Worm (Caenorhabditis elegans) whole organism, midembryonic: ENCODE data around the gene F11A5.15.

Experiments used
- T22C8.4 ChIP-seq: fragments of 200-800 bp; sonication (Bioruptor generic); IDR thresholded peaks from 2 replicates; pipeline ENCODE4 v1.3.6; 2022; ENCODE audit warnings: missing genetic modification characterization, missing compliant biosample characterization
- cog-1 ChIP-seq: sonication (generic microtip); optimal IDR thresholded peaks from 2 replicates; lab custom pipeline; 2016; ENCODE audit warnings: missing genetic modification characterization, missing compliant biosample characterization
- flt-1 ChIP-seq: fragments of 200-800 bp; sonication (Bioruptor generic); IDR thresholded peaks from 2 replicates; pipeline ENCODE4 v1.3.6; 2022; ENCODE audit warnings: missing genetic modification characterization, missing compliant biosample characterization
- klf-2 ChIP-seq: fragments of 200-800 bp; sonication (Bioruptor generic); conservative IDR thresholded peaks from 2 replicates; pipeline ENCODE4 v1.3.6; 2022; ENCODE audit warnings: missing genetic modification reagents, missing genetic modification characterization, missing compliant biosample characterization
- med-1 ChIP-seq: sonication (generic microtip); optimal IDR thresholded peaks from 2 replicates; lab custom pipeline; 2017; ENCODE audit warnings: missing genetic modification characterization, mild to moderate bottlenecking, missing compliant biosample characterization, antibody characterized with exemption, missing genetic modification reagents; ENCODE audit not compliant: insufficient read depth
- ref-1 ChIP-seq: fragments of 200-800 bp; sonication (Bioruptor generic); conservative IDR thresholded peaks from 2 replicates; pipeline ENCODE4 v1.3.6; 2022; ENCODE audit warnings: missing genetic modification reagents, missing genetic modification characterization, missing compliant biosample characterization
- tab-1 ChIP-seq: fragments of 200-800 bp; sonication (Bioruptor generic); IDR thresholded peaks from 2 replicates; pipeline ENCODE4 v1.3.6; 2022; ENCODE audit warnings: missing genetic modification characterization, missing compliant biosample characterization
- ztf-23 ChIP-seq: fragments of 200-800 bp; sonication (Bioruptor generic); IDR thresholded peaks from 2 replicates; pipeline ENCODE4 v1.3.6; 2022; ENCODE audit warnings: missing genetic modification reagents, missing genetic modification characterization, missing compliant biosample characterization
- ztf-29 ChIP-seq: fragments of 200-800 bp; sonication (Bioruptor generic); IDR thresholded peaks from 2 replicates; pipeline ENCODE4 v1.3.6; 2022; ENCODE audit warnings: missing genetic modification reagents, missing genetic modification characterization, missing compliant biosample characterization

The F11A5.15 gene

DNA sequence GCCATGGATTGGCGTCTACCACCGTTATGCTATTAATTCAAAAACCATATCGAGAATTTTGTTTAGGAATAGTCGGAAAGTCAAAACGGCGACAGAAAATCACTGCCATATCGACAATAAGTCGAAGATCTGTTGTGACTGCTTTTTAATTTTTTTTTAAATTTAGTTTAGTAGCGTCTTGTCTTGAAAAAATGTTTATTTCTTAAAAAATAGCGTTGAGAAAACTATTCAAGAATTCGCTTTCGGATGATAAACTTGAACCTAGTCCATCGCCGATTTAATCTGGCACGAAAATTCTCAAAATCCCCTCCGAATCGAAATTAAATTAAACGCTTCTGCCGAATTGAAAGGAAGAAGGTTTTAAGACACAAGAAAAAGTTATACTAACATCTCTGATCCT lies 26.3 kb downstream of the F11A5.15 start, which contains the start of gene srh-279:
Gene srh-279, plus strand, starts transcription at position 301 of the 400 bp plus-strand sequence.
- no peak for TF ChIP-seq flt-1 (GFP tag; lab: Robert Waterston, UW)
- no peak for TF ChIP-seq tab-1 (GFP tag; lab: Robert Waterston, UW)
- no peak for TF ChIP-seq T22C8.4 (GFP tag; lab: Robert Waterston, UW)
- TF ChIP-seq ztf-23 (GFP tag; lab: Robert Waterston, UW): no peak
- no peak for TF ChIP-seq ztf-29 (GFP tag; lab: Robert Waterston, UW)
- TF ChIP-seq med-1 (GFP tag; lab: Kevin White, UChicago): no peak
- no peak for TF ChIP-seq cog-1 (tag; lab: Kevin White, UChicago)
- TF ChIP-seq klf-2 (GFP tag; lab: Robert Waterston, UW): no peak
- no peak for TF ChIP-seq ref-1 (GFP tag; lab: Robert Waterston, UW)

DNA sequence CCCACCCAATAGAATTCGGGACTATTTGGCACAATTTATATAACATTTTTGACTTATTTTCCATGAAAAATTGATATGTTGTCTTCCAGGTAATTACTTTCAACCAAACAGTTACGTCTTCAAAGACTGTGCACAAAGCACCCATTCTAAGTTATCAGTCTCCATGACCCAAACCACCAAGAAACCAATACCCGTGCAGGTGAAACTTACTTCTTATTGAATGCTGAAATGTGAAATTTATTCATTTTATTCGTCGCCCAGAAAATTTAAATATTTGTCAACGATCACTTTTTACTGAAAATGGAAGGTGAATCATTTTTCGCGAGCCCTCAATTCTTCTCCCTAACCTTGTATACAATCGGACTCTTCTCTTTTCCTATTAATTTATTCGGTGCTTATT lies 27.9 kb downstream of the F11A5.15 start, which contains the start of gene srh-281:
Gene srh-281, plus strand, starts transcription at position 301 of the 400 bp plus-strand sequence.
- TF ChIP-seq cog-1 (tag; lab: Kevin White, UChicago) (no peak), ztf-29 (GFP tag; lab: Robert Waterston, UW) (no peak), ztf-23 (GFP tag; lab: Robert Waterston, UW) (no peak), ref-1 (GFP tag; lab: Robert Waterston, UW) (no peak), flt-1 (GFP tag; lab: Robert Waterston, UW) (no peak), T22C8.4 (GFP tag; lab: Robert Waterston, UW) (no peak), med-1 (GFP tag; lab: Kevin White, UChicago) (no peak), tab-1 (GFP tag; lab: Robert Waterston, UW) (no peak), klf-2 (GFP tag; lab: Robert Waterston, UW) (no peak)

DNA sequence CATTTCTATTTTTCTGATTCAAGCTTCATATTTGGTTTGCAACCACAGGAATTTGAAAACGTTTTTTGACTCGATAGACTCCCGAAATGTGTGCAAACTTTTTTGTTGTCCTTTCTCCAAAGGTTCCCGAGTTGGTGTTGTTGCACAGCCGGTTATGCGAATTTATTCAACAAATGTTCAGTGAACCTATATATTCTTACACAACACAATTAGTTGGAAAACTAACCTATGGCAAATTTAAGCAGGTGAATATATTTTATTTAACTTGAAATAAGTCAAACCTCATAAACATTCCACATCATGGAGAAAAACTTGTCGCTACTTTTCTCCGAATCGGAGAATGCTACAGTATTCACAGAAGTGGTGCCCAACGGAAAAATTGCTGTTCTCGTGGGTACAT lies 35.1 kb downstream of the F11A5.15 start, which contains the start of gene srz-14:
Gene srz-14, plus strand, starts transcription at position 301 of the 400 bp plus-strand sequence.
- no peak for TF ChIP-seq ztf-29 (GFP tag; lab: Robert Waterston, UW)
- no peak for TF ChIP-seq ztf-23 (GFP tag; lab: Robert Waterston, UW)
- no peak for TF ChIP-seq klf-2 (GFP tag; lab: Robert Waterston, UW)

DNA sequence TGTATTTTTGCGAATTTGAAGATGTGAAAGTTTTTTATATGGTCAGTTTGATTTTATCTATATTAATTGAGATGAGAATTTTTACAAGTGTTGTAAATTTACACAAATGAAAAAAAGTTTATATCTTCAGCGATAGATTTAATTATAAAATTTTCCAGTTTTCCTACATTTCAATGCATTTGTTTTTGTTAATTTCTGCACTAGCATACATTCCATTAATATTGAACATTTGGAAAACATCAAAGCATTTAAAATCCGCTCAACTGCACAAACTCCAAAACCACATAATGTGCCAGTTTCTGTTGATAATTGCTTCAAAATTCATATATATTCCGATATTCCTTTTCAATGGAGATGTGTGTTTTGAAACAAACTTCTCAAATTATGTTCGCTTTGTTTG lies 35.5 kb downstream of the F11A5.15 start, which contains the start of gene srh-277:
Gene srh-277, plus strand, starts transcription at position 301 of the 400 bp plus-strand sequence.
- TF ChIP-seq cog-1 (tag; lab: Kevin White, UChicago): no peak
- TF ChIP-seq ztf-23 (GFP tag; lab: Robert Waterston, UW): no peak
- no peak for TF ChIP-seq T22C8.4 (GFP tag; lab: Robert Waterston, UW)
- TF ChIP-seq ref-1 (GFP tag; lab: Robert Waterston, UW): no peak
- TF ChIP-seq flt-1 (GFP tag; lab: Robert Waterston, UW): no peak
- TF ChIP-seq tab-1 (GFP tag; lab: Robert Waterston, UW): no peak
- no peak for TF ChIP-seq ztf-29 (GFP tag; lab: Robert Waterston, UW)
- no peak for TF ChIP-seq med-1 (GFP tag; lab: Kevin White, UChicago)
- TF ChIP-seq klf-2 (GFP tag; lab: Robert Waterston, UW): no peak

DNA sequence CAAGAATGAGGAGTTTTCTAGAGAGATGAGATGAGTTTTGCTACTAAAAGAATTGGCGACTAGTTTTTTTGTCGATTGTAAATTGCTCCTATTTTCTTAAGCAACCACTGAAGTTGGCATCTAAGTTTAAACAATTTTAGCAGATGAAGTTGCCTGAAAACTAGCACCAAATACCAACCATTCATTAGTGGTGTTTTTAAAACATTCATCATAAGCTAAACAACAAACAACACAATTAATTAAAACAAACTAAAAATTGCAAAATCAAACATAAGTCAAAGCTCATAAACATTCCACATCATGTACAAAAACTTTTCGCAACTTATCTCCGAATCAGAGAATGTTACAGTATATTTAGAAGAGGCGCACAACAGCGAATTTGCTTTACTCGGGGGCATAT lies 36.3 kb downstream of the F11A5.15 start, which contains the start of gene srz-13:
Gene srz-13, plus strand, starts transcription at position 301 of the 400 bp plus-strand sequence.
- no peak for TF ChIP-seq tab-1 (GFP tag; lab: Robert Waterston, UW)
- TF ChIP-seq ztf-29 (GFP tag; lab: Robert Waterston, UW): no peak
- no peak for TF ChIP-seq med-1 (GFP tag; lab: Kevin White, UChicago)
- TF ChIP-seq cog-1 (tag; lab: Kevin White, UChicago): no peak
- TF ChIP-seq klf-2 (GFP tag; lab: Robert Waterston, UW): no peak
- no peak for TF ChIP-seq ref-1 (GFP tag; lab: Robert Waterston, UW)
- TF ChIP-seq ztf-23 (GFP tag; lab: Robert Waterston, UW): no peak
- no peak for TF ChIP-seq flt-1 (GFP tag; lab: Robert Waterston, UW)
- no peak for TF ChIP-seq T22C8.4 (GFP tag; lab: Robert Waterston, UW)

DNA sequence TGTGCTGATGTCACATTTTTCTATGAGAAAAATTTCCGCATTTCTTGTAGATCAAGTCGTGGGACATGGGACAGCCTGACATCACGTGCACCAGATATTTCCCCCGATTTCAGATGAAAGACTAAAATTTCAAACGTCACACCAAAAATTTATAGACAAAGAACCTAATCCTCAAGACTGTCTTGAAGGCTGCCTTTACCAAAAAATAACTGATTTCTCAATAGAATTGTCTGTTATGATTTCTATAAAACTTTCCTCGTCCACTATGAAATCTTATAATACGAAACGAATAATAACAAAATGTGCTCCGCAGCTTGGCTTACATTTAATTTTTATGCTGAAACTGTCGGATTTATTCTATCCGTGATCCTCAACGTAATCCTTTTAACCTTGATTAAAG lies 38.1 kb downstream of the F11A5.15 start, which contains the start of gene str-106:
Gene str-106, plus strand, starts transcription at position 301 of the 400 bp plus-strand sequence.
- TF ChIP-seq tab-1 (GFP tag; lab: Robert Waterston, UW) (no peak), ztf-23 (GFP tag; lab: Robert Waterston, UW) (no peak), ztf-29 (GFP tag; lab: Robert Waterston, UW) (no peak), T22C8.4 (GFP tag; lab: Robert Waterston, UW) (no peak), med-1 (GFP tag; lab: Kevin White, UChicago) (no peak), ref-1 (GFP tag; lab: Robert Waterston, UW) (no peak), flt-1 (GFP tag; lab: Robert Waterston, UW) (no peak), klf-2 (GFP tag; lab: Robert Waterston, UW) (no peak), cog-1 (tag; lab: Kevin White, UChicago) (no peak)

DNA sequence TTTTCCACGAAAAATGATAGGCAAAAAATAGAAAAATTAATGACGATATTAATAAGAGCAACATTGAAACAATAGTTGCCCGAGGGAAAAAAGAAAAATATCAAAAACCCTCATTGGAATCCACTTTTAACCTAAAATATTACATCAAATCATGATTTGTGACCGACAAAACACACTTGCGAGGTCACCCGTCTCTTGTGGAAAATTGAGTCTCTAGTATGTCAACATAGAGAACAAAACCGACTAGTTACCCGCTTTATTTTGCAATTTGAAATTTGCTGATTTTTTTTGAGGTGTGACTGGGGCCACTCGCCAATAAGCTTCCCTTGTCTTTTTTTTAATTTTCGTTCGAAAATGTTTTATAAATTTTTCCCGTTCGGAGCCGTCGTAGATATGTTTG lies 42.7 kb downstream of the F11A5.15 start, which contains the start of gene cyp-33D1:
Gene cyp-33D1, minus strand, starts transcription at position 101 of the 400 bp plus-strand sequence.
- no peak for TF ChIP-seq ztf-23 (GFP tag; lab: Robert Waterston, UW)

DNA sequence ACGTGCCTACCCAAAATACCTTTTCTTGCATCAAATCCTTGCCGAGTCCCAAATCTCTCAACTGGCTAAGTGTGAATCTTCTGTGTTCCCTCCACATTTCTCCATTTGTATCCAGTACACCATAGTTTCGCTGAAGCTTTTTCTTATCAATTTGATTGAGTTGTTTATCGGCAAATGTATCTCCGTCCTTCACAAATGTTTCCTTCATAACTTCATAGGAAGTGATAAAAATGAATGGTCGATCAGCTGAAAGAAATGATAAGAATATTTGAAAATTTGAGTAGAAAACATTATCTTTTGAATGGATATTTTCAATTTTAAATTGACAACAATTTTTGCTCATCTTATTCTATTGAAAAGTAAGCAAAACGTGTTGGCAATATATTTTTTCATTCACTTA lies 43.2 kb downstream of the F11A5.15 start:
- TF ChIP-seq tab-1 (GFP tag; lab: Robert Waterston, UW) (no peak), cog-1 (tag; lab: Kevin White, UChicago) (no peak), ref-1 (GFP tag; lab: Robert Waterston, UW) (no peak), ztf-23 (GFP tag; lab: Robert Waterston, UW) (no peak), klf-2 (GFP tag; lab: Robert Waterston, UW) (no peak), ztf-29 (GFP tag; lab: Robert Waterston, UW) (no peak), flt-1 (GFP tag; lab: Robert Waterston, UW) (no peak), T22C8.4 (GFP tag; lab: Robert Waterston, UW) (no peak), med-1 (GFP tag; lab: Kevin White, UChicago) (no peak)

DNA sequence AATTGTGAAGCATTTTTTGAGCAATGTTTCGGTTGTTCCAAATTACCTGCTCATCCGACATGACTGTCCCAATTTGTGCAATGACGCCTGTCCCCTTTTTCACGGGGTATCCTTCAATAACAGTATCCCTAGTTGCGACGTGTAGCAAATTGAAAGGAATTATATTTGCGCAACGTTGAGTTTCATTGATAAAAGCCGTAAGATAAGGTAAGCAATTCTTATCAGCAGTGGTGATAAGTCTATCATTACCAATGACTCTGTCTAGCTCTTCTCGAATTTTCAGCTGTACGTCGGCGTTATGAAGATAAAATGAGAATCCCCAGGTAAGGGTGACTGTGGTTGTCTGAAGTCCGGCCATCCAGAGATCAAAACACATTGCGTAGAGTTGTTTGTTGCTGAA lies 44.3 kb downstream of the F11A5.15 start:
- TF ChIP-seq cog-1 (tag; lab: Kevin White, UChicago): no peak
- no peak for TF ChIP-seq flt-1 (GFP tag; lab: Robert Waterston, UW)
- no peak for TF ChIP-seq ztf-23 (GFP tag; lab: Robert Waterston, UW)
- TF ChIP-seq klf-2 (GFP tag; lab: Robert Waterston, UW): no peak
- no peak for TF ChIP-seq ref-1 (GFP tag; lab: Robert Waterston, UW)
- no peak for TF ChIP-seq med-1 (GFP tag; lab: Kevin White, UChicago)
- no peak for TF ChIP-seq ztf-29 (GFP tag; lab: Robert Waterston, UW)
- TF ChIP-seq T22C8.4 (GFP tag; lab: Robert Waterston, UW): no peak
- no peak for TF ChIP-seq tab-1 (GFP tag; lab: Robert Waterston, UW)
